Fruit fly (Drosophila melanogaster) whole organism, pupa: ENCODE results near the gene ttm2.

Experiments used
- CG10348 ChIP-seq: fragments of 200-800 bp; sonication (Bioruptor generic); IDR thresholded peaks from 2 replicates; pipeline ENCODE4 v1.3.6; 2022; ENCODE audit warnings: missing biosample characterization, missing genetic modification characterization
- CG14655 ChIP-seq: fragments of 200-800 bp; sonication (Bioruptor generic); optimal IDR thresholded peaks from 3 replicates; lab custom pipeline; 2017; ENCODE audit warnings: mild to moderate bottlenecking, missing biosample characterization, missing genetic modification reagents, missing genetic modification characterization
- CG32121 ChIP-seq: fragments of 200-800 bp; sonication (Bioruptor generic); IDR thresholded peaks from 2 replicates; pipeline ENCODE4 v1.3.6; 2022; ENCODE audit warnings: missing biosample characterization, missing genetic modification characterization
- CG9948 ChIP-seq: fragments of 200-800 bp; sonication (Bioruptor generic); optimal IDR thresholded peaks from 2 replicates; lab custom pipeline; 2018; ENCODE audit warnings: missing biosample characterization, mild to moderate bottlenecking, missing genetic modification characterization, moderate library complexity
- Ets98B ChIP-seq: fragments of 200-800 bp; sonication (Bioruptor generic); IDR thresholded peaks from 2 replicates; pipeline ENCODE4 v1.3.6; 2022; ENCODE audit warnings: missing biosample characterization, missing genetic modification characterization
- fd96Ca ChIP-seq: fragments of 200-800 bp; sonication (Bioruptor generic); IDR thresholded peaks from 3 replicates; pipeline ENCODE4 v1.3.6; 2022; ENCODE audit warnings: missing biosample characterization, missing genetic modification characterization
- gl ChIP-seq: fragments of 200-800 bp; sonication (Bioruptor generic); optimal IDR thresholded peaks from 2 replicates; lab custom pipeline; 2018; ENCODE audit warnings: missing biosample characterization, mild to moderate bottlenecking, missing genetic modification characterization

- TF ChIP-seq CG32121 (GFP tag; lab: Robert Waterston, UW) (no peak), Ets98B (GFP tag; lab: Robert Waterston, UW) (peak; percentile 18; the same call in 1 of the 2 replicates), CG14655 (GFP tag; lab: Kevin White, UChicago) (no peak), fd96Ca (GFP tag; lab: Robert Waterston, UW) (no peak), CG9948 (no peak), CG10348 (GFP tag; lab: Robert Waterston, UW) (no peak), gl (tag; lab: Kevin White, UChicago) (no peak)
Measured at dm6 chr3L:282276-282675, 7.3 kb downstream of the ttm2 start.
